Fruit fly (Drosophila melanogaster): ENCODE results near the gene CG4751.

DNA sequence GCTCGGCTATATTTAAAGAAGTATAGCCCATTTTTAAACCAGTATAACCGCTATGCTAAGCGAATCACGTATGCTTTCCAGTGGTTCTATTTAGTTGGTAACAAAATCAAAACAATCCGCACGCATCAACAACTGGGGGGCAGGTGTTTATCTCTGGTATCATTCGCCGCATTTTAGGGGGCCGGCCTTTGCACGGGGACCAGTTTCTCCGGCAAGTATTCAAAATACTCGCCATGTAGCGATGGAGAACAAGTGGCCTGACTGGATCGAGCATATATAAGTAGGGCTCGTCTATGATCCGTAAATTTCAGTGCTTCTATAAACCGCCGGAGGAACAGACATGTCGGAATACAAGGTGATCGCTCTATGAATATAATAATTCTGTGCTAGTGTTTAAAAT, 5.6 kb downstream of the CG4751 start, which contains the start of gene hgo:
- TF ChIP-seq Dif (GFP tag; optimal IDR thresholded peaks at IDR 0.05; ENCODE audit: partially characterized antibody) (no peak), h (GFP tag; optimal IDR thresholded peaks at IDR 0.05) (no peak), Myc (optimal IDR thresholded peaks at IDR 0.05) (no peak), Sp1 (GFP tag; optimal IDR thresholded peaks at IDR 0.05) (no peak), OdsH (GFP tag; optimal IDR thresholded peaks at IDR 0.05) (no peak), pan (optimal IDR thresholded peaks at IDR 0.05) (no peak)

Measured in whole organism, wandering third instar larva.